Fruit fly (Drosophila melanogaster) ovary, adult (tissue): ENCODE data around the gene CG18095.

Experiments used
- CG17801 ChIP-seq: fragments of 200-800 bp; optimal IDR thresholded peaks from 2 replicates; lab custom pipeline; 2019; ENCODE audit warnings: missing biosample characterization, mild to moderate bottlenecking, missing genetic modification characterization, moderate library complexity; ENCODE audit not compliant: partially characterized antibody

The CG18095 gene

DNA sequence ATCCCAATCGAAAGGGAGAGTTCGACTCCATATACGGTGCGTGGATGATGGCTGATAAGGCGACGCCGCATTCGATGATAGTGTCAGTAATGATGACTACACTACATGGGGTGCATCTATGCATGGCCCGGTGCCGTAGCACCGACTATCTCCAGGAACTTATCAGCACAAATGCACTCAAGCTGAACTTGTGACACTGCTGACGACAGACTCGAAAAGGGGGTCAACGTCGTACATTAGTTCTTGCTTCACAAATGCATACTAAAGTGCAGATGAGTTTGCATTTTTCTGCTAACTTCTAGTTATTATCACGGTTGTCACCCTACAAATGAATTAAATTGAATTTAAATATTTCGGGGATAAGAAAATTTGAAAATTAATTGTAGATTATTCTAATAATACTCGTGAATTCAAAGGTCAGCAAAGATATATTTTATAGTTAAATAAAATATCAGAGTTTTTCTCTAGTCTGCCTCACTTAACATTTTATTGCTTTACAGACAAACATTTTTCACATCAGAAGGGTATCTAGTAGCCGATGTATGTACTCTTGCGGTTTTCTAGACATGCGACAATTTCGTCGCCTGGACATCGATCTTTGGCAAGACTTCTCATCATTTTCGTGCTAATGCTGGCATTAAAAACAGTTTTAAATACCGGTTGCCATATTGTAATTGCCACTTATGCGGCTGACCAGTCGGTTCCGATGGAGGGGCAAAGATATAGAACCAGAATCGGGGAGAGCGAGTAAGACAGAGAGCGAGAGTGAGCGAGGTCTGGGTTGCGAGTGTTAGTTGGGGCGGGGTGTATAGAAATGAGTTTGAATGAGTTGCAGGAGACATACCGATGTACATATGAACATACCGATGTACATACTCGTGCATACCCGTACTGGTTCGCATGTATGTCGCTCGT is 7.9 kb downstream of the CG18095 start:
- no peak for TF ChIP-seq CG17801 (GFP tag; lab: Kevin White, UChicago)

DNA sequence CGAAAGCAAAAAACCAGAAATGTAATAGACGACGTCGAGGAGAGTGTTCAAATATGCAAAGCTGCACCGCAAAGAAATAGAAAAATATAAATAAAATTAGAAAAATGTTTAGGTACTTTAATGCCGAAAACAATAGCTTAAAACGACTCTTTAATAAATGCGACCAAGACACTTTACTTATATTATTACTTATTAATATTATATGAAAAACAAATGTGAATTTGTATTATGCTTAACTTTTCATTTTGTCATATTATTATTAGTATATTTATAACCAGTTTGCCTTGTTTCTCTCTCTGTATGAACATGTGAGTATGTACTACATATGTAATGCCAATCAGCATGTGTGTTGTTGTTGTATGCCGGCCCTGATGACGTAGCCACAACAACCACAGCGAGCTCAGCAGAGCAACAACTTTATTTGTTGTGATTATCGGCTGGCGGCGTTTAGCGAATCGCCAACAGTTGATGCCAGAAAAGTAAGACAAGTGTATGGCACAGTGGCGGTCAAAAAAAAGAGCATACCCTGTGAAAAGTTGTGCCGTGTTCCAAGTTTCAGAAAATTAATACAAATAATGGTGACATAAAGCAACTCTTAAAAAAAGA is 9.1 kb downstream of the CG18095 start:
- peak; percentile 87 for TF ChIP-seq CG17801 (GFP tag; lab: Kevin White, UChicago)

DNA sequence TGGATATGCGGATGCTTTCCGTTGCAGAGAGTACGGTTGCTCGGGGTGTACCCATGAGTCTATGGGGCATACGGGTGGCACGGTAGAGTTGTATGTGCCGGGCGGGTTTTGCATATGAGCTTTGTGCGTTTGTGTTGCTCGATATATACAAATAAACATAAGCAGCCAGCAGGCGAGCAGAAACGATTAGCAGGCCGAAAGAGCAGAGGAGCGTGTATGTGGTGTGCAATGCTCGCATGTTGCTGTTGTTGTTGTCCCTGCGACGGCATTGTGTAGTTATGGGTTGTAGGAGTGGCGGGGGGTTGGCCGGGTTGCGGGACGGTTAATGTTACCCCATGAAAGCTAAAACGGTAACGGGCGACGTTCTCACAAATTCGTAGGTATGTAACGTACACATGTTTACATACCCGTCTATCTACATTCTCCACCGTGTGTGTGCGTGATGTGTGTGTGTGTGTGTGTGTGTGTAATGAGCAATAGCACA is 9.7 kb downstream of the CG18095 start:
- TF ChIP-seq CG17801 (GFP tag; lab: Kevin White, UChicago), result no peak

DNA sequence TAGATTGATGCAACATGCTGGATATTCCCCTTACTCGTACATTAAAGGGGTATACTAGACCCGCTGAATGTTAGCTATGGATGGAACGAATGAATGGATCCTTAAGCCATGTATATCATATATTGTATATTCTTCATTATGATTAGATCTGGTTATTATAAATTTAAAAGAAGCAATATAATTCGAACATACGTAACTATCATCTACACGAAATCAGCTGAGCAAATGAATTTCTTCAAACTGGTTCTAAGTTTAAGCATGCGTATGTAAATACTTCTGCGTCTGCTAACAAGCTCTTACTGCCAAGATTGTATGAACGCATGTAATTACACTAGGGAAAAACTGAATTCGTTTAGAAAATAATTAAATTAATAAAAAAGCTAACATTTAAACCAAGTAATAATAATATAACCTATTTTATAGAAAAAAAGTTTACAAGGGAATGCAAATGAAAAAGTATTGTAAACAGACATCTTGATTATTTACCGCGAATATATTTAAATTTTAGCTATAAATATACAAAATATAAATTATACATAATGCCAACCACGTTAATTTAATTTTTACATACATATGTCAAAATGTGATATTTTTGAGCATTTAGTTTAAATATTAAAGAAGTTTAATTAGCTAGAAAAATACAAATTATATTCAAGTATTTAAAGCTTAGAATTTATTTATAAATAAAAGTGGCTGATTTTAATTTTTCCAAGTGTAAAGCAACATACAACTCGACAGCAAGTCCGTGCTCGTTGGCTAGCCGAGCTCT is 10.3 kb downstream of the CG18095 start:
- TF ChIP-seq CG17801 (GFP tag; lab: Kevin White, UChicago), result no peak

DNA sequence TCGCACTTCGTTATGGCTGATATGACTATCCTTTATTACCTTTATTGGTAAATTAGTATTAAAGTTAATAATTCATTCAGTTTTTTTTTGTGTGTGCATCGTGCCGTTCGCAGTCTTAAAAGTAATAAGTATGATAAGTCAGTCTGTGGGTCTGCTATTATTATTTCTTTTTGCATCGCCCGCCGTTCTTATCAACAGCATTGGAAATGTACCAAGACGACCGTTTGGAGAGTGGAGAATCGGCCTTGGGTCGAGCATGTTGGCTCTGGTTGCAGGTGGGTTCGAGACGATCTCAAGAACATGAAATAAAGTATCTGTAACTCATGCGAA is 10.8 kb downstream of the CG18095 start:
- TF ChIP-seq CG17801 (GFP tag; lab: Kevin White, UChicago), result no peak

DNA sequence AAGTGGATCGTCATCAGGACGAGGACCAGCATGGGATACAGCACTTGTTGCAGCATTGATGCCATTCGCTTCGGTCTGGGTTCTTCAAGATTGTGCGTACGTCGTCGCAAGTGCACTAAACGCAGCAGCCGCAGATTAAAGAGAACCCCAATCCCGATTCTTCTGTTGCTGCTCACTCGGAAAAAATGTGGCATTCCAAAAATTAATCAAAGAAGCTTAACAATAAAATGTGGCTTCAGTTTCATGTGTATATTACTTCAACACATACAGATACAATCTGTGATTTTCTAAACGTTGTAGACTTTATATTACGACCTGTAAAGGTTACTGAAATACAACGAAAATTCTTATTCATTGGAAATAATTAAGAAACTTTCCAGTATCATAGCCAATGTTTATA is 11.2 kb downstream of the CG18095 start, which contains the start of gene NimC3:
NimC3 (minus strand) TSS at position 101 of the 400 bp plus-strand sequence.
- no peak for TF ChIP-seq CG17801 (GFP tag; lab: Kevin White, UChicago)

DNA sequence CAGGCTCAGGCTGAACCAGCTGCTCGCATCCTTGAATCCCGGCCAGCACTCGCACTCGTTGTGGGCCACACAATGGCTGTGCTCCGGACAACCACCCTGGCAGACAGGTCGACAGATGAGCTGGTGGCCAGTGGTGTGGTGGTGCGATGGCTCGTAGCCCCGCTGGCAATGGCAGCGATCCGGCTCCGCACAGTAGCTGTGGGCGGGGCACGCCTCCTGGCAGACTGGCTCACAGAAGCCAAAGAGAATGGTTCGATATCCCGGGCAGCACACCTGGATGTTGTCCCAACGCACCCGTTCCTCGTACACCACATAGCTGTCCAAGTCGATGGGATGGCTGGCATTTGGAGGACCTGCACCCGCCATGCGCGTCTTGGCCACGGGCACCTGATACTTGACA is 11.7 kb downstream of the CG18095 start:
- TF ChIP-seq CG17801 (GFP tag; lab: Kevin White, UChicago), result no peak

DNA sequence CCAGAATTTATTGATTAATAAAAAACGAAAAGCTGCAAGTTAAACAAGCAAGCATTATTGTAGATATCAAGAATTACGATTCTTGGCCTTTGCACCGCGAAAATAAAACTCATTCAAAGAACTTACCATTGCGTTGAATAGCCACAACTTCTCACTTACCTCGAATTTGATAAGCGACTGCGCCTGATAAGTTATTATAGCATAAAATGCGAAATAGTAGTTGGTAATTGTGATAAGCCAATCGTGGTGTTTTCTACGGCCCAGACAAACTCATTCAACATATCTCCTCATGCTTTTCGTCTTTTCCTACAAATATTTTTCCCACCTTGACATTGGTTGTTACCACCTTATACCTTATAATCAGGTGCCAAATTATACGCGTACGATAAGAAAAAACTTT is 16.2 kb downstream of the CG18095 start:
- no peak for TF ChIP-seq CG17801 (GFP tag; lab: Kevin White, UChicago)

DNA sequence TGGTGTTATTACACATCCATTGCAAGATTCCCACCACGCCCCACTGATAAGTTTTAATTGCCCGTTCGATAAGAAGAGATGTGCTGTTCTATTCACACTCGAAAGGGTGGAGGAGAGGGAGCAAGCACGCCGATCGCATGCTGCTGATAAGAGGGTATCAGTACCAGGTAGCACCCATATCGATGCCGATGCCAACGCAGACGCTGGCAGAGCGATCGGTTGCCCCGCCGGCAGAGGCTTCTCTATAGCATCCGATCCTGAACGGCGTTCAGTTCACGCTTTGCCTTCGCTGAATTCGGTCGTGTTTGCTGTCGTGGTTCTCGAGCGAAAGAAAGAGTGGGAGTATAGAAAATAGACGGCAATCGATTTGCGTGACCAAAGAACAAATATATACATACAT is 17.9 kb downstream of the CG18095 start:
- no peak for TF ChIP-seq CG17801 (GFP tag; lab: Kevin White, UChicago)

DNA sequence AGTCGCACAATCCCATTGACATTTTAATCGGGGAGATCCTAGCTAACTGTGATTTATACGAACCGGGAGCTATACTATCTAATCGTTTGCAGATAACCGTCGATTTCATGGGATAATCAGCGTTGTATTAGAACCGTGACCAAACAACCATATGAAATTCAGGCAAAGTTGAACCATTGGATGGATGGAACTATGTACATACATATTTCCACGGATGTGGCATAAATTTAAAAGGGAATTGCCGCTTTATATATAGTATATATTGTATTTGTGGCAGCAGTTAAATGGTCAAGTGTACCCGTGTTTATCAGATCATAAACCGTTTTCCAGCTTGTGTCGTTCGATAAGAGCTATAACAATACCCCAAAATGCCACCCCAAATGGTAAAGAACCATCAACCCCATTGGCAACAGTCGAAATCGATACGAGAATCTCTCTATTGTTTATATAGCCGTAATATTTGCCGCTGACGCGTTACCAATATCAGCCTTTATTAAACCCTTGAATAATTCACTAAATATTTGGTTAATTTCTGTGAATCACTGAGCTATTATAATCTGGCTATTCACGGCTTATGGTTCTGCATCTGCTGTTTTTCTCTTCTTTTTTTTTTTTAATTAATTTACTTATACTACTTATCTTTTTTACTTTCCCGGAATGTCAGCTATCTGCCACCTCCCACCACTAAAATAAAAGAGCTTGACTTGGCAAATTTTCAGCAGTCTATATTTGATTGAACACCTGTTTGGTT is 18.9 kb downstream of the CG18095 start, which contains the start of gene bgm:
bgm (plus strand) TSS at position 701 of the 751 bp plus-strand sequence.
- no peak for TF ChIP-seq CG17801 (GFP tag; lab: Kevin White, UChicago)

DNA sequence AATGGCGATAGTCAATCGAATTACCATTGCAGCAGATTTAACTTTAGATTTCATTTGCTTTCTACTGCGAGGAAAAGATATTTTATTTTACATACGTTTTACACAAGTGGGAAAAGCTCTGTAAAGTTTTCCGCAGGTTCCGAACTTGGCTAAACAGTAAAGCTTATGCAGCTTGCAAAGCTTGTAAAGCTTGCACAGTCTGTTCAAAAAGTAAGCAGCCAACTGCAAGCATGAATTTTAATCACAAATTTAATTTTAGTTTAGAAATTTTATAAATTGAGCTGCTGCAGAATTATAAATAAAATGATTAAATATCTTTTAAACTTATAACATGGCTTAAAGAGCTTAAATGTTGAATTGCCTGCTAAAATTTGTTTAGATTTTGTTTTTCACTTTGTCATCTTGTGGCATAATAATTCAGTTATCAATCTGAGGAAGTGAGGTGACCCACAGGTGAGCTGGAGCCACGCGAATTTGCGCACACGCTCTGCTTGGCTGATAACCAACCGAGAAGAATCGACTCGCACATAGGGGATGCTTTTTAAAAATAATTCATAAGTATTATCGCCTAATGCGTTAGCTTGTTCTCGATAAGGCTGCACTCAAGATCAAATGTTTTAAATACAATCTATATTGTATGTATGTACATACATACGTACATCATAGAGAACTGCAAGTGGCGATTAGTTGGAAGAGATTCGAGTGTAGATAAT is 19.6 kb downstream of the CG18095 start:
- peak; percentile 2 for TF ChIP-seq CG17801 (GFP tag; lab: Kevin White, UChicago)

DNA sequence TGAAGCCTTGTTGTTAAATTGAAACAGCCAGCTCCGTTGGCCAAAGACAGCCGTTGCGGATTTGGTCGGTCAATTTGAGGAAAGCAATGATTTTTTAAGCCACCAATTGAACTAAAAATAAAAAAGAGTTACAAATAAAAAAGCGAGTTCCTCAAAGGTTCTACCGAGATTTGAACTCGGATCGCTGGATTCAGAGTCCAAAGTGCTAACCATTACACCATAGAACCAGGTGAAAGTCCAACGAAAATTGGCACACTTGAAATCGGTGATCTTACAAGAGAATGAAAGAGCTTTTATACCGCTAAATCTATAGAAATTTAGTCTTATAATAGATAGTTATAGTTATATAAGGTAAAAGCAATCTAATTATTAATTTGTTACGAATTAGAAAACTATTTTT is 20.9 kb downstream of the CG18095 start:
- TF ChIP-seq CG17801 (GFP tag; lab: Kevin White, UChicago), result no peak

DNA sequence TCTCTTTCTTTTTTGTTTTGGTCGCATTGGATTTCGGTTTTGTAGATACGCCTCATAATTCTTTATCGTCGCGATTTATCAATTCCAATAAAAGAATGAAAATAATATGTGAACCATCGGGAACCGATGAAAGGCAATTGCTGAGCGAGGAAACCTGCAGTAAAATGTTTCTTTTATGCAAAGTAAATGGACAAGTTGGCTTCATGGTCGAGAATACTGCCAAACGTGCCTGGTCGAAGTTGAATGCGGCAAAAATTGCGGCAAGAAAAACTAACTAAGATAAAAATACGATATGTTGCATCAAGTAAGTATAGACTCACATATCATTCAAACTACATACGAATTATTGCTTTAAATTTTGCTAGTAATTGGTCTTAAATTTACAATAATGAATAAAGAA is 23.5 kb downstream of the CG18095 start, which contains the start of gene CG42692:
CG42692 (plus strand) TSS at position 301 of the 400 bp plus-strand sequence.
- TF ChIP-seq CG17801 (GFP tag; lab: Kevin White, UChicago), result no peak

DNA sequence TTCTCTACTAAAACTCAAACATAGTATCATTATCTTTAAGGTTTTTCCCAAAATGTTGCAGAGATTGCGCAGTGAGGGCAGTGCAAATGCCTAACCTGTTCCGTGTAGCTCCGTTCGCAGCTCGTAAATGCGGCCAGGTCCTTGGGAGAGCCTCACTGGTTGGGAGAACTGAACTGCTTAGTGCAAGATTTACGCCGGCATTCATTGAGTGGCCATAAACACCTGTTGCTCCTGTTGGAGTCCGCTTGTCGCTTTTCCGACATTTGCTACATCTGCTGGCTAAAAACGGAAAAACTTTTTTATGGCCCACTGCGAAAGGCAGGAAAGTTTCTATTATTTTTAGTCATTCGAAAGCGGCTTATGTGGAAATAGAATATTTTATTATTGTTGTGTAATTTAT is 29.5 kb downstream of the CG18095 start:
- no peak for TF ChIP-seq CG17801 (GFP tag; lab: Kevin White, UChicago)
